Fruit fly (Drosophila melanogaster): Measurements from ENCODE around the gene Tep1.

- TF ChIP-seq ttk (optimal IDR thresholded peaks at IDR 0.05) (no peak), insv (optimal IDR thresholded peaks at IDR 0.05) (no peak), h (optimal IDR thresholded peaks at IDR 0.05) (no peak), psq (optimal IDR thresholded peaks at IDR 0.05) (no peak), Sin3A (optimal IDR thresholded peaks at IDR 0.05) (no peak)
Measured at dm6 chr2L:15912901-15913673, 19.5 kb upstream of the Tep1 start.
